Fruit fly (Drosophila melanogaster) whole organism, wandering third instar larva: ENCODE measurements around the gene syd.

Experiments used
- dmrt93B ChIP-seq: fragments of 200-800 bp; sonication (Bioruptor generic); optimal IDR thresholded peaks from 2 replicates; lab custom pipeline; 2018; ENCODE audit warnings: missing biosample characterization, mild to moderate bottlenecking, missing genetic modification characterization
- dsf ChIP-seq: sonication (Bioruptor generic); optimal IDR thresholded peaks from 2 replicates; lab custom pipeline; 2016; ENCODE audit warnings: missing biosample characterization, missing genetic modification characterization, borderline replicate concordance
- h ChIP-seq: fragments of 200-800 bp; sonication (Bioruptor generic); optimal IDR thresholded peaks from 3 replicates; lab custom pipeline; 2016; ENCODE audit warnings: missing biosample characterization, mild to moderate bottlenecking, missing genetic modification characterization

dm6 chr3L:7943950-7944349 lies 8.0 kb upstream of the syd start:
- TF ChIP-seq h (GFP tag; lab: Kevin White, UChicago) (no peak), dmrt93B (GFP tag; lab: Kevin White, UChicago) (no peak), dsf (GFP tag; lab: Kevin White, UChicago) (no peak)
